Fruit fly (Drosophila melanogaster) whole organism, wandering third instar larva: Measurements from ENCODE around the gene CG9389.

ENCODE experiments used
- Abd-B ChIP-seq: fragments of >200 bp; optimal IDR thresholded peaks from 2 replicates; lab custom pipeline; 2017; ENCODE audit warnings: missing biosample characterization, missing genetic modification characterization
- CG32264 ChIP-seq: fragments of 200-800 bp; sonication (Bioruptor generic); optimal IDR thresholded peaks from 2 replicates; lab custom pipeline; 2016; ENCODE audit warnings: missing biosample characterization, missing genetic modification characterization
- CG9705 ChIP-seq: fragments of 200-800 bp; sonication (Bioruptor generic); optimal IDR thresholded peaks from 2 replicates; lab custom pipeline; 2018; ENCODE audit warnings: missing biosample characterization, mild to moderate bottlenecking, missing genetic modification characterization
- CrebA ChIP-seq: fragments of 200-800 bp; sonication (Bioruptor generic); optimal IDR thresholded peaks from 2 replicates; lab custom pipeline; 2016; ENCODE audit warnings: missing biosample characterization, mild to moderate bottlenecking, missing genetic modification characterization, borderline replicate concordance
- Dfd ChIP-seq: fragments of >200 bp; optimal IDR thresholded peaks from 2 replicates; lab custom pipeline; 2017; ENCODE audit warnings: missing biosample characterization, missing genetic modification characterization
- Dif ChIP-seq: fragments of 200-275, 200-300 bp; sonication (Bioruptor generic); optimal IDR thresholded peaks from 2 replicates; lab custom pipeline; 2018; ENCODE audit warnings: missing biosample characterization, missing genetic modification characterization; ENCODE audit not compliant: partially characterized antibody
- GATAd ChIP-seq: sonication (Bioruptor generic); optimal IDR thresholded peaks from 2 replicates; lab custom pipeline; 2016; ENCODE audit warnings: missing biosample characterization, missing genetic modification characterization
- HLH106 ChIP-seq: fragments of 200-800 bp; optimal IDR thresholded peaks from 3 replicates; lab custom pipeline; 2019; ENCODE audit warnings: missing biosample characterization, mild to moderate bottlenecking, missing genetic modification characterization, moderate library complexity
- Hnf4 ChIP-seq: fragments of 200-800 bp; sonication (Bioruptor generic); optimal IDR thresholded peaks from 2 replicates; lab custom pipeline; 2016; ENCODE audit warnings: missing biosample characterization, mild to moderate bottlenecking, missing genetic modification characterization
- Hr78 ChIP-seq: fragments of >200 bp; optimal IDR thresholded peaks from 2 replicates; lab custom pipeline; 2017; ENCODE audit warnings: missing biosample characterization, missing genetic modification characterization
- Hr83 ChIP-seq: fragments of 200-300 bp; sonication (Bioruptor generic); optimal IDR thresholded peaks from 2 replicates; lab custom pipeline; 2016; ENCODE audit warnings: missing biosample characterization, mild to moderate bottlenecking, missing genetic modification characterization, moderate library complexity; ENCODE audit not compliant: poor library complexity, severe bottlenecking
- Jra ChIP-seq: sonication (Bioruptor generic); optimal IDR thresholded peaks from 2 replicates; lab custom pipeline; 2016; ENCODE audit warnings: missing biosample characterization, missing genetic modification characterization
- Mio ChIP-seq: sonication (Bioruptor generic); optimal IDR thresholded peaks from 2 replicates; lab custom pipeline; 2016; ENCODE audit warnings: missing biosample characterization, missing genetic modification characterization
- Myc ChIP-seq: fragments of >200 bp; optimal IDR thresholded peaks from 2 replicates; lab custom pipeline; 2017
- N ChIP-seq: fragments of >200 bp; optimal IDR thresholded peaks from 2 replicates; lab custom pipeline; 2018; ENCODE audit warnings: missing biosample characterization, missing external identifiers, missing genetic modification characterization
- OdsH ChIP-seq: fragments of 200-800 bp; sonication (Bioruptor generic); optimal IDR thresholded peaks from 2 replicates; lab custom pipeline; 2016; ENCODE audit warnings: missing biosample characterization, mild to moderate bottlenecking, missing genetic modification characterization
- Rel ChIP-seq, 2 experiments: fragments of 200-800 bp; sonication (Bioruptor generic) in 1 of 2; optimal IDR thresholded peaks; 2 replicates in 1 of 2; 3 replicates in 1 of 2; lab custom pipeline; 2016 to 2019; ENCODE audit warnings: mild to moderate bottlenecking in 2 of 2, missing biosample characterization in 2 of 2, missing genetic modification characterization in 2 of 2, moderate library complexity in 1 of 2
- Sp1 ChIP-seq: fragments of 200-800 bp; sonication (Bioruptor generic); optimal IDR thresholded peaks from 3 replicates; lab custom pipeline; 2019; ENCODE audit warnings: missing biosample characterization, mild to moderate bottlenecking, missing genetic modification characterization, moderate library complexity
- Vsx2 ChIP-seq: fragments of 200-300, 225-300 bp; sonication (Bioruptor generic); optimal IDR thresholded peaks from 2 replicates; lab custom pipeline; 2018; ENCODE audit warnings: missing biosample characterization, missing genetic modification characterization; ENCODE audit not compliant: partially characterized antibody
- br ChIP-seq: fragments of 200-800 bp; sonication (Bioruptor generic); optimal IDR thresholded peaks from 2 replicates; lab custom pipeline; 2016; ENCODE audit warnings: missing biosample characterization, missing genetic modification characterization
- brk ChIP-seq: fragments of 200-800 bp; sonication (Bioruptor generic); optimal IDR thresholded peaks from 2 replicates; lab custom pipeline; 2016; ENCODE audit warnings: missing biosample characterization, mild to moderate bottlenecking, missing genetic modification characterization
- dl ChIP-seq, 2 experiments: fragments of 175-275, 200-275 bp in 1 of 2; fragments of 200-275 bp in 1 of 2; sonication (Bioruptor generic); optimal IDR thresholded peaks; lab custom pipeline; 2018; ENCODE audit warnings: mild to moderate bottlenecking in 2 of 2, missing biosample characterization in 2 of 2, missing genetic modification characterization in 2 of 2, moderate library complexity in 2 of 2; ENCODE audit not compliant: partially characterized antibody in 2 of 2, insufficient read depth in 1 of 2
- dmrt93B ChIP-seq: fragments of 200-800 bp; sonication (Bioruptor generic); optimal IDR thresholded peaks from 2 replicates; lab custom pipeline; 2018; ENCODE audit warnings: missing biosample characterization, mild to moderate bottlenecking, missing genetic modification characterization
- dsf ChIP-seq: sonication (Bioruptor generic); optimal IDR thresholded peaks from 2 replicates; lab custom pipeline; 2016; ENCODE audit warnings: missing biosample characterization, missing genetic modification characterization, borderline replicate concordance
- ey ChIP-seq: fragments of 200-800 bp; sonication (Bioruptor generic); optimal IDR thresholded peaks from 2 replicates; lab custom pipeline; 2016; ENCODE audit warnings: missing biosample characterization, missing genetic modification characterization
- foxo ChIP-seq, 2 experiments: fragments of 200-800 bp; sonication (Bioruptor generic); optimal IDR thresholded peaks; 2 replicates in 1 of 2; 3 replicates in 1 of 2; lab custom pipeline; 2016 to 2017; ENCODE audit warnings: missing biosample characterization in 2 of 2, missing genetic modification characterization in 2 of 2
- fru ChIP-seq: fragments of 200-800 bp; sonication (Bioruptor generic); optimal IDR thresholded peaks from 3 replicates; lab custom pipeline; 2016; ENCODE audit warnings: missing biosample characterization, mild to moderate bottlenecking, missing genetic modification characterization
- h ChIP-seq: fragments of 200-800 bp; sonication (Bioruptor generic); optimal IDR thresholded peaks from 3 replicates; lab custom pipeline; 2016; ENCODE audit warnings: missing biosample characterization, mild to moderate bottlenecking, missing genetic modification characterization
- jim ChIP-seq: fragments of 175-275, 200-325 bp; sonication (Bioruptor generic); optimal IDR thresholded peaks from 2 replicates; lab custom pipeline; 2016; ENCODE audit warnings: missing biosample characterization, mild to moderate bottlenecking, missing genetic modification characterization
- lola ChIP-seq: fragments of >200 bp; optimal IDR thresholded peaks from 2 replicates; lab custom pipeline; 2017; ENCODE audit warnings: missing biosample characterization, missing genetic modification characterization
- pan ChIP-seq: fragments of >200 bp; optimal IDR thresholded peaks from 2 replicates; lab custom pipeline; 2017
- psq ChIP-seq: fragments of 200-800 bp; sonication (Bioruptor generic); optimal IDR thresholded peaks from 3 replicates; lab custom pipeline; 2017; ENCODE audit warnings: missing biosample characterization, mild to moderate bottlenecking, missing genetic modification characterization, moderate library complexity
- rgr ChIP-seq: fragments of 200-800 bp; sonication (Bioruptor generic); optimal IDR thresholded peaks from 3 replicates; lab custom pipeline; 2016; ENCODE audit warnings: missing biosample characterization, mild to moderate bottlenecking, missing genetic modification characterization
- sage ChIP-seq: fragments of 200-800 bp; sonication (Bioruptor generic); optimal IDR thresholded peaks from 2 replicates; lab custom pipeline; 2016; ENCODE audit warnings: missing biosample characterization, mild to moderate bottlenecking, missing genetic modification characterization
- sv ChIP-seq: fragments of 200-800 bp; sonication (Bioruptor generic); optimal IDR thresholded peaks from 3 replicates; lab custom pipeline; 2016; ENCODE audit warnings: missing biosample characterization, missing genetic modification characterization
- tai ChIP-seq: sonication (Bioruptor generic); optimal IDR thresholded peaks from 2 replicates; lab custom pipeline; 2016; ENCODE audit warnings: missing biosample characterization, missing genetic modification characterization
- usp ChIP-seq: fragments of >200 bp; optimal IDR thresholded peaks from 2 replicates; lab custom pipeline; 2017; ENCODE audit warnings: missing biosample characterization, missing genetic modification characterization
- woc ChIP-seq: sonication (Bioruptor generic); optimal IDR thresholded peaks from 2 replicates; lab custom pipeline; 2016; ENCODE audit warnings: missing biosample characterization, mild to moderate bottlenecking, missing genetic modification characterization

CG9389 gene

DNA sequence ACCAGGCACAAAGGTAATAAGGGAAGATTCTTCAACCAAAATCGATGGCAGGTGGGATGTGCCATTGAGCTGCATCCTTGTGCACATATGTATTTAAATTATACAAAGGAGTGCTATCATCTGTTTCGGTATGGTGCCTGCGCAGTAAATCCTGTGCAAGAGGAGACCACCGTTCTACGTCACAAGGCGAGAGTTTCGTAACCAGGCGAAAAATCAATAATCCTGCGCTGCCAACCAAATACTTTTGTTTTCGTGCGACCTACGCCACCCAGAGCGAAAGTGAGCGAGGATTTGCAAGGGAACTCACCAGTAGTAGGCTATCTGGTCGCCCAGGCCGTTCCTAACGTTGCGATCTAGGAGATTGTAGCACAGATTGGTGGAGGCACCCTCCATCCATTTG lies 8.8 kb upstream of the CG9389 start:
- no peak for TF ChIP-seq OdsH (GFP tag; lab: Kevin White, UChicago)
- TF ChIP-seq rgr (GFP tag; lab: Kevin White, UChicago), result no peak
- no peak for TF ChIP-seq Dif (GFP tag; lab: Kevin White, UChicago)
- TF ChIP-seq foxo (GFP tag; optimal IDR thresholded peaks at IDR 0.05; lab: Kevin White, UChicago), result no peak
- TF ChIP-seq Sp1 (GFP tag; lab: Kevin White, UChicago), result no peak
- TF ChIP-seq, all 38 proteins: peak for 0

DNA sequence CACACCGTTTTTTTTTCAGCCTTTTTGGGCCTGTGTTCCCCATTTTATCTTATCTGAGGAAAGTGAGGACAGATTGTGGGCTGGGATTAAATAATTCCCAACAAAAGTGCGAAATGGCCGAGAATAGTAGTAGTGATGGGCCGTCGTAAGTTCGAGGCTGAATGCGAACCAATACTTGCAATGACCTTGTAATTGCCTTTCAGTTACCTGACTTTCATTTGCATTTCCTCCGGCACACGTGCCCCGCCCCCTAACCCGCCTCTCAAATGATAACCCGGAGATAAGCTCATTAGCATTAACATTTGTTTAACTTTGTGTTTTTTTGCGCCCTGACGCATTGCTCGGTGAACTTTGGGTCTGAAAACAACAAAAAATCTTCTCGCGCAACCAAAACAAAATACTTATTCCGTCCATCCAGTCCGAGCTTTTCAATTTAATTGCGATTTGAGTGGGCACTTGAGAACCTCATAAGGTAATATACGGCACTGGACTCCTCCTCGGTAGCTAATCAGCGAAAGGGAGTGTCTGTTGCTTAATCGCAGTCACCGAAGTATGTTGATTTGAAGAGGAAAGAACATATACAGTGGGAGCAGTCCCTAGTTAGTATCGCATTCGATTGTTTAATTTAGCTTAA lies 7.6 kb upstream of the CG9389 start:
- TF ChIP-seq h (GFP tag; lab: Kevin White, UChicago), result peak; percentile 15
- no peak for TF ChIP-seq Rel (GFP tag; optimal IDR thresholded peaks at IDR 0.05; lab: Kevin White, UChicago)
- TF ChIP-seq Rel (tag; optimal IDR thresholded peaks at IDR 0.05; lab: Kevin White, UChicago), result peak; percentile 15
- TF ChIP-seq Sp1 (GFP tag; lab: Kevin White, UChicago), result no peak
- TF ChIP-seq Vsx2 (GFP tag; lab: Kevin White, UChicago), result peak; percentile 39

dm6 chr3L:21276296-21277257 lies 6.2 kb upstream of the CG9389 start:
- TF ChIP-seq Abd-B (GFP tag; lab: Kevin White, UChicago) (no peak), psq (GFP tag; lab: Kevin White, UChicago) (peak; percentile 30), CG9705 (GFP tag; lab: Kevin White, UChicago) (no peak), sv (peak; percentile 67), pan (no peak), N (GFP tag; lab: Kevin White, UChicago) (no peak), HLH106 (tag; lab: Kevin White, UChicago) (peak; percentile 40), Sp1 (GFP tag; lab: Kevin White, UChicago) (peak; percentile 48), GATAd (GFP tag; lab: Kevin White, UChicago) (no peak), dl (GFP tag; optimal IDR thresholded peaks at IDR 0.05; lab: Kevin White, UChicago; ENCODE audit: insufficient read depth in 1 of 2, partially characterized antibody in 2 of 2) (no peak), tai (GFP tag; lab: Kevin White, UChicago) (no peak), sage (no peak), dmrt93B (GFP tag; lab: Kevin White, UChicago) (peak; percentile 24), Dfd (GFP tag; lab: Kevin White, UChicago) (no peak), foxo (GFP tag; optimal IDR thresholded peaks at IDR 0.05; lab: Kevin White, UChicago) (peak in 1 of 2 experiments; percentile 65), jim (GFP tag; lab: Kevin White, UChicago) (no peak), usp (GFP tag; lab: Kevin White, UChicago) (no peak), br (peak; percentile 33), rgr (GFP tag; lab: Kevin White, UChicago) (peak; percentile 51), Jra (GFP tag; lab: Kevin White, UChicago) (peak; percentile 37), Dif (GFP tag; lab: Kevin White, UChicago) (peak; percentile 32), Mio (GFP tag; lab: Kevin White, UChicago) (no peak), h (GFP tag; lab: Kevin White, UChicago) (peak; percentile 58), Hr78 (GFP tag; lab: Kevin White, UChicago) (no peak), Myc (lab: Kevin White, UChicago) (peak; percentile 15), woc (GFP tag; lab: Kevin White, UChicago) (peak; percentile 57), brk (no peak), dsf (GFP tag; lab: Kevin White, UChicago) (peak; percentile 6), fru (GFP tag; lab: Kevin White, UChicago) (peak; percentile 60), lola (GFP tag; lab: Kevin White, UChicago) (no peak), Hr83 (GFP tag; lab: Kevin White, UChicago) (no peak), Rel (GFP tag; optimal IDR thresholded peaks at IDR 0.05; lab: Kevin White, UChicago) (no peak), Rel (tag; optimal IDR thresholded peaks at IDR 0.05; lab: Kevin White, UChicago) (no peak), Hnf4 (GFP tag; lab: Kevin White, UChicago) (peak; percentile 39), Vsx2 (GFP tag; lab: Kevin White, UChicago) (no peak), ey (GFP tag; lab: Kevin White, UChicago) (peak; percentile 50), CrebA (GFP tag; lab: Kevin White, UChicago) (no peak), OdsH (GFP tag; lab: Kevin White, UChicago) (peak; percentile 57), CG32264 (GFP tag; lab: Kevin White, UChicago) (no peak)
